Fruit fly (Drosophila melanogaster) whole organism: ENCODE data around the gene CG13058.

ENCODE experiments used
- Dll ChIP-seq: fragments of >200 bp; optimal IDR thresholded peaks from 2 replicates; lab custom pipeline; 2017
- psq ChIP-seq: fragments of >200 bp; optimal IDR thresholded peaks from 2 replicates; lab custom pipeline; 2017

DNA sequence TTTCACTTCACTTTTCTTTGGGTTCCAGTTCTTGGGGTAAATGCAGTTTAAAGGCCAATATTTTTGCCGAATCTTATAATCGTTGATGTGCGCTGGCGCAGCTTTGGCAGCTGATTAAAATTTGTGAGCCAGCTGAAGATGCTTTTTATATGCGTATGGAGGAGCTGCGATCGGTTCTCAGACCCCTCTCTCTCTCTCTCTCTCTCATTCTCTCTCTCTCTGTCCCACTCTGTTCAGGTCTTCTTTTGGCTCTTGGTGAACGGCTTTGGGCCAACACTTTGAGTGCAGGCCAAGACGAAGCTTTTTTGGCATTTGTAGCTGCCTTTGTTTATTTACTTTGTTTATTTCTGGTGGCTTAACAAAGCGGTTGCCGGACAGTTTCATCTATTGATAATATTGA, 40.3 kb upstream of the CG13058 start, which contains the start of gene CG13046:
- TF ChIP-seq psq: no peak
- no peak for TF ChIP-seq Dll (lab: Kevin White, UChicago)
